Worm (Caenorhabditis elegans): ENCODE measurements around the gene rer-1.

- TF ChIP-seq klf-2 (GFP tag; conservative IDR thresholded peaks at IDR 0.05), result no peak
- no peak for TF ChIP-seq ztf-23 (GFP tag; IDR thresholded peaks at IDR 0.05)
- no peak for TF ChIP-seq T22C8.4 (GFP tag; IDR thresholded peaks at IDR 0.05)
- no peak for TF ChIP-seq ztf-29 (GFP tag; IDR thresholded peaks at IDR 0.05)
- TF ChIP-seq flt-1 (GFP tag; IDR thresholded peaks at IDR 0.05), result no peak
Measured at ce11 chrII:8794072-8794471, 17.1 kb upstream of the rer-1 start, which contains the start of gene F07H5.7.
